Fruit fly (Drosophila melanogaster): ENCODE measurements around the gene Arpc3B.
A peak's percentile ranks its signal among the peaks of the same experiment; 100 is the strongest.

Arpc3B gene

dm6 chrX:17093431-17093830 lies 12.2 kb downstream of the Arpc3B start:
- TF ChIP-seq h (optimal IDR thresholded peaks at IDR 0.05), result no peak
- no peak for TF ChIP-seq ttk (optimal IDR thresholded peaks at IDR 0.05)
- TF ChIP-seq psq (optimal IDR thresholded peaks at IDR 0.05), result no peak

dm6 chrX:17091062-17091904 lies 14.4 kb downstream of the Arpc3B start, which contains the start of the genes CG16700 and CG4991:
Gene CG16700, plus strand, starts transcription at chrX:17091854.
Gene CG4991, plus strand, starts transcription at chrX:17091854.
- TF ChIP-seq h (optimal IDR thresholded peaks at IDR 0.05), result no peak
- TF ChIP-seq insv (optimal IDR thresholded peaks at IDR 0.05), result no peak
- no peak for TF ChIP-seq Sin3A (optimal IDR thresholded peaks at IDR 0.05)
- TF ChIP-seq Myc (optimal IDR thresholded peaks at IDR 0.05), result no peak
- TF ChIP-seq psq (optimal IDR thresholded peaks at IDR 0.05), result no peak

- TF ChIP-seq Myc (optimal IDR thresholded peaks at IDR 0.05) (no peak), ttk (optimal IDR thresholded peaks at IDR 0.05) (no peak), h (optimal IDR thresholded peaks at IDR 0.05) (no peak)
Measured at dm6 chrX:17090585-17090984, 15.1 kb downstream of the Arpc3B start.

- TF ChIP-seq insv (optimal IDR thresholded peaks at IDR 0.05) (no peak), h (optimal IDR thresholded peaks at IDR 0.05) (no peak), Sin3A (optimal IDR thresholded peaks at IDR 0.05) (no peak), ttk (optimal IDR thresholded peaks at IDR 0.05) (no peak), Myc (optimal IDR thresholded peaks at IDR 0.05) (no peak), psq (optimal IDR thresholded peaks at IDR 0.05) (no peak)
Measured at dm6 chrX:17087575-17087974, 18.1 kb downstream of the Arpc3B start, which contains the start of gene CG8945. Gene CG8945, minus strand, starts transcription at chrX:17087675.

dm6 chrX:17081147-17081546 lies 24.5 kb downstream of the Arpc3B start, which contains the start of gene CG4955:
Gene CG4955, plus strand, starts transcription at chrX:17081447.
- TF ChIP-seq Myc (optimal IDR thresholded peaks at IDR 0.05), result no peak
- no peak for TF ChIP-seq h (optimal IDR thresholded peaks at IDR 0.05)
- no peak for TF ChIP-seq Sin3A (optimal IDR thresholded peaks at IDR 0.05)
- TF ChIP-seq ttk (optimal IDR thresholded peaks at IDR 0.05), result no peak
- no peak for TF ChIP-seq psq (optimal IDR thresholded peaks at IDR 0.05)
- no peak for TF ChIP-seq insv (optimal IDR thresholded peaks at IDR 0.05)

dm6 chrX:17078139-17078977 lies 27.3 kb downstream of the Arpc3B start, which contains the start of gene CG4949:
Gene CG4949, plus strand, starts transcription at chrX:17078836.
- TF ChIP-seq h (optimal IDR thresholded peaks at IDR 0.05), result no peak
- TF ChIP-seq insv (optimal IDR thresholded peaks at IDR 0.05), result no peak
- no peak for TF ChIP-seq ttk (optimal IDR thresholded peaks at IDR 0.05)
- TF ChIP-seq Myc (optimal IDR thresholded peaks at IDR 0.05), result no peak

dm6 chrX:17077290-17078138 lies 28.1 kb downstream of the Arpc3B start, which contains the start of gene wcy:
Gene wcy, minus strand, starts transcription at chrX:17077897.
- TF ChIP-seq Sin3A (optimal IDR thresholded peaks at IDR 0.05) (no peak), psq (optimal IDR thresholded peaks at IDR 0.05) (peak; percentile 78)

dm6 chrX:17076449-17077289 lies 29.0 kb downstream of the Arpc3B start:
- TF ChIP-seq Myc (optimal IDR thresholded peaks at IDR 0.05) (no peak), ttk (optimal IDR thresholded peaks at IDR 0.05) (no peak), h (optimal IDR thresholded peaks at IDR 0.05) (no peak)

- TF ChIP-seq psq (optimal IDR thresholded peaks at IDR 0.05) (no peak), h (optimal IDR thresholded peaks at IDR 0.05) (no peak), ttk (optimal IDR thresholded peaks at IDR 0.05) (no peak), Sin3A (optimal IDR thresholded peaks at IDR 0.05) (no peak), insv (optimal IDR thresholded peaks at IDR 0.05) (no peak), Myc (optimal IDR thresholded peaks at IDR 0.05) (no peak)
Measured at dm6 chrX:17068423-17068822, 37.2 kb downstream of the Arpc3B start, which contains the start of gene CG43077. Gene CG43077, minus strand, starts transcription at chrX:17068523.

- TF ChIP-seq insv (optimal IDR thresholded peaks at IDR 0.05) (no peak), ttk (optimal IDR thresholded peaks at IDR 0.05) (no peak), psq (optimal IDR thresholded peaks at IDR 0.05) (no peak), Myc (optimal IDR thresholded peaks at IDR 0.05) (no peak), h (optimal IDR thresholded peaks at IDR 0.05) (no peak), Sin3A (optimal IDR thresholded peaks at IDR 0.05) (no peak)
Measured at dm6 chrX:17066632-17067031, 39.0 kb downstream of the Arpc3B start, which contains the start of gene CG45002. Gene CG45002, minus strand, starts transcription at chrX:17066732.

Data from Kc167 (cell line).